Fruit fly (Drosophila melanogaster) whole organism, embryonic: ENCODE measurements around the gene CG31068.

Experiments
- CG7372 ChIP-seq: fragments of 200-800 bp; sonication (Bioruptor generic); IDR thresholded peaks from 2 replicates; pipeline ENCODE4 v1.3.6; 2022; ENCODE audit warnings: missing biosample characterization, missing genetic modification characterization
- CG7556 ChIP-seq: fragments of 200-800 bp; sonication (Bioruptor generic); optimal IDR thresholded peaks from 2 replicates; lab custom pipeline; 2017; ENCODE audit warnings: missing biosample characterization, mild to moderate bottlenecking, missing genetic modification characterization
- Sin3A ChIP-seq: fragments of >200 bp; optimal IDR thresholded peaks from 2 replicates; lab custom pipeline; 2018
- Ssrp ChIP-seq: fragments of 200-800 bp; sonication (Bioruptor generic); optimal IDR thresholded peaks from 2 replicates; lab custom pipeline; 2018; ENCODE audit warnings: missing biosample characterization, mild to moderate bottlenecking, missing genetic modification characterization, moderate library complexity
- TFAM ChIP-seq: fragments of 200-800 bp; sonication (Bioruptor generic); optimal IDR thresholded peaks from 2 replicates; lab custom pipeline; 2017; ENCODE audit warnings: missing biosample characterization, missing genetic modification characterization, inconsistent platforms
- amos ChIP-seq: fragments of 200-800 bp; sonication (Bioruptor generic); IDR thresholded peaks from 2 replicates; pipeline ENCODE4 v1.3.6; 2022; ENCODE audit warnings: missing biosample characterization, missing genetic modification characterization; ENCODE audit not compliant: partially characterized antibody
- chinmo ChIP-seq: fragments of 200-800 bp; sonication (Bioruptor generic); IDR thresholded peaks from 4 replicates; pipeline ENCODE4 v1.3.6; 2022; ENCODE audit warnings: missing biosample characterization, missing genetic modification characterization; ENCODE audit not compliant: partially characterized antibody
- gsb ChIP-seq: fragments of 200-800 bp; sonication (Bioruptor generic); IDR thresholded peaks from 2 replicates; pipeline ENCODE4 v1.3.6; 2022; ENCODE audit warnings: missing biosample characterization, missing genetic modification characterization
- psq ChIP-seq: fragments of 200-800 bp; sonication (Bioruptor generic); optimal IDR thresholded peaks from 2 replicates; lab custom pipeline; 2017; ENCODE audit warnings: missing biosample characterization, missing genetic modification characterization
- shn ChIP-seq: fragments of 200-800 bp; sonication (Bioruptor generic); optimal IDR thresholded peaks from 3 replicates; lab custom pipeline; 2016; ENCODE audit warnings: missing biosample characterization, missing genetic modification characterization
- ssp ChIP-seq: fragments of 200-800 bp; sonication (Bioruptor generic); IDR thresholded peaks from 2 replicates; pipeline ENCODE4 v1.3.6; 2022; ENCODE audit warnings: missing biosample characterization, missing genetic modification characterization
- usp ChIP-seq: fragments of >200 bp; optimal IDR thresholded peaks from 2 replicates; lab custom pipeline; 2017; ENCODE audit warnings: missing biosample characterization, missing genetic modification characterization

- TF ChIP-seq amos (GFP tag; lab: Robert Waterston, UW) (no peak), psq (GFP tag; lab: Kevin White, UChicago) (no peak), shn (GFP tag; lab: Kevin White, UChicago) (no peak), gsb (GFP tag; lab: Robert Waterston, UW) (no peak), TFAM (GFP tag; lab: Kevin White, UChicago) (no peak), Sin3A (lab: Kevin White, UChicago) (no peak), CG7372 (GFP tag; lab: Robert Waterston, UW) (no peak), chinmo (GFP tag; lab: Robert Waterston, UW) (no peak), Ssrp (no peak), usp (no peak), ssp (GFP tag; lab: Robert Waterston, UW) (no peak), CG7556 (GFP tag; lab: Kevin White, UChicago) (no peak)
These were observed 14.7 kb upstream of the CG31068 start for dm6 chr3R:27218814-27219213.
